Worm (Caenorhabditis elegans) whole organism, late embryonic: ENCODE data around the gene Y42G9A.2.

ENCODE experiments used
- K09A11.1 ChIP-seq: sonication (generic microtip); optimal IDR thresholded peaks from 2 replicates; lab custom pipeline; 2017; ENCODE audit warnings: antibody characterized with exemption, mild to moderate bottlenecking, missing genetic modification characterization, missing compliant biosample characterization; ENCODE audit not compliant: insufficient read depth
- ama-1 ChIP-seq: fragments of 150-350 bp; optimal IDR thresholded peaks from 2 replicates; lab custom pipeline; 2014
- ceh-22 ChIP-seq: sonication (generic microtip); optimal IDR thresholded peaks from 2 replicates; lab custom pipeline; 2017; ENCODE audit warnings: missing biosample characterization, missing genetic modification characterization
- ceh-9 ChIP-seq: sonication (generic microtip); optimal IDR thresholded peaks from 2 replicates; lab custom pipeline; 2016; ENCODE audit warnings: mild to moderate bottlenecking, missing genetic modification characterization, inconsistent platforms, missing compliant biosample characterization
- ets-4 ChIP-seq: sonication (generic microtip); optimal IDR thresholded peaks from 2 replicates; lab custom pipeline; 2016; ENCODE audit warnings: missing genetic modification characterization, missing compliant biosample characterization
- lin-11 ChIP-seq: fragments of 200-800 bp; sonication (Bioruptor generic); optimal IDR thresholded peaks from 2 replicates; lab custom pipeline; 2018; ENCODE audit warnings: mild to moderate bottlenecking, missing genetic modification characterization, missing compliant biosample characterization
- madf-2 ChIP-seq: sonication (generic microtip); optimal IDR thresholded peaks from 2 replicates; lab custom pipeline; 2017; ENCODE audit warnings: missing genetic modification characterization, missing compliant biosample characterization

DNA sequence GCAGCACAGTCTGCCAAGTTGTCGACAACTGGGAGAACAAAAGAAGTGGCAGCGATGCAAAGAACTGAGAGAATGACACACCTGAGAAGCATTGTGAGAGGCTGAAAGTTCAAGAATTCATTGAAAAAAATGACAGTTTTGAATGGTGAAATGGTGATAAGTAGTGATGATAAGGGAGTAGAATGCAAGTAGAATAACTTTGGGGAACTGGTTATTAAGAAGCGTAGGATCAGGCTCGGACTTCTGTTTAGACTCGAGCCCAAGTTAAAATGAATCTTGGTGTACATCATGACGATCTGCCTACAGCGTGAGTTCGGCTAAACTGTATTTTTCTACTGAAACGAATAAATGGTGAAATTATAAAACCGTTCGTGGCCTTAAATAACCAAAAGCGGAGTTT, 30.6 kb downstream of the Y42G9A.2 start, which contains the start of gene F42A10.7:
- TF ChIP-seq ceh-22 = no peak
- TF ChIP-seq lin-11 (tag; lab: Kevin White, UChicago) = no peak
- no peak for TF ChIP-seq ets-4
- TF ChIP-seq madf-2 (tag; lab: Kevin White, UChicago) = no peak
- TF ChIP-seq K09A11.1 (tag; lab: Kevin White, UChicago) = no peak
- no peak for TF ChIP-seq ama-1 (lab: Kevin White, UChicago)
- no peak for TF ChIP-seq ceh-9 (tag; lab: Kevin White, UChicago)
